Worm (Caenorhabditis elegans) whole organism, young adult: ENCODE data around the gene pef-1.

Experiments used
- B0035.1 ChIP-seq: sonication (generic microtip); optimal IDR thresholded peaks from 2 replicates; lab custom pipeline; 2016; ENCODE audit warnings: missing genetic modification characterization, mild to moderate bottlenecking, missing compliant biosample characterization, missing genotype, missing genetic modification reagents
- B0336.3 ChIP-seq: fragments of 200-800 bp; sonication (Bioruptor generic); IDR thresholded peaks from 2 replicates; pipeline ENCODE4 v1.3.6; 2022; ENCODE audit warnings: missing genetic modification characterization, missing compliant biosample characterization
- D2030.7 ChIP-seq: fragments of 200-800 bp; sonication (Bioruptor generic); IDR thresholded peaks from 2 replicates; pipeline ENCODE4 v1.3.6; 2022; ENCODE audit warnings: missing genetic modification reagents, missing genetic modification characterization, missing compliant biosample characterization
- T07F8.4 ChIP-seq: sonication (generic microtip); optimal IDR thresholded peaks from 2 replicates; lab custom pipeline; 2016; ENCODE audit warnings: mild to moderate bottlenecking, missing genetic modification characterization, moderate library complexity, missing compliant biosample characterization
- Y79H2A.3 ChIP-seq: fragments of 200-800 bp; sonication (Bioruptor generic); conservative IDR thresholded peaks from 2 replicates; pipeline ENCODE4 v1.3.6; 2022; ENCODE audit warnings: missing genetic modification reagents, missing genetic modification characterization, missing compliant biosample characterization
- athp-1 ChIP-seq: sonication (generic microtip); optimal IDR thresholded peaks from 2 replicates; lab custom pipeline; 2017; ENCODE audit warnings: mild to moderate bottlenecking, missing genetic modification characterization, missing compliant biosample characterization
- attf-3 ChIP-seq: fragments of 200-800 bp; sonication (Bioruptor generic); conservative IDR thresholded peaks from 2 replicates; pipeline ENCODE4 v1.3.6; 2022; ENCODE audit warnings: missing genetic modification reagents, missing genetic modification characterization, missing compliant biosample characterization
- attf-6 ChIP-seq: fragments of 200-800 bp; sonication (Bioruptor generic); IDR thresholded peaks from 2 replicates; pipeline ENCODE4 v1.3.6; 2022; ENCODE audit warnings: missing genetic modification reagents, missing genetic modification characterization, missing compliant biosample characterization
- ccch-3 ChIP-seq: fragments of 200-800 bp; sonication (Bioruptor generic); optimal IDR thresholded peaks from 2 replicates; lab custom pipeline; 2018; ENCODE audit warnings: mild to moderate bottlenecking, missing genetic modification characterization, missing compliant biosample characterization
- cebp-1 ChIP-seq, 2 experiments: fragments of 200-800 bp in 1 of 2; sonication (Bioruptor generic) in 1 of 2; sonication (generic microtip) in 1 of 2; IDR thresholded peaks in 1 of 2; optimal IDR thresholded peaks in 1 of 2; 2 replicates each; pipeline versions ENCODE4 v1.3.6 to Lab custom; 2017 to 2022; ENCODE audit warnings: missing compliant biosample characterization in 2 of 2, missing genetic modification characterization in 2 of 2, mild to moderate bottlenecking in 1 of 2, missing genetic modification reagents in 1 of 2, moderate library complexity in 1 of 2
- dpl-1 ChIP-seq: fragments of 150-350 bp; optimal IDR thresholded peaks from 2 replicates; lab custom pipeline; 2014; ENCODE audit warnings: missing biosample characterization, missing genetic modification reagents, missing genetic modification characterization
- efl-1 ChIP-seq: fragments of 150-350 bp; optimal IDR thresholded peaks from 2 replicates; lab custom pipeline; 2014; ENCODE audit warnings: missing biosample characterization, missing genetic modification reagents, missing genetic modification characterization
- egrh-3 ChIP-seq: fragments of 200-800 bp; sonication (Bioruptor generic); IDR thresholded peaks from 2 replicates; pipeline ENCODE4 v1.3.6; 2022; ENCODE audit warnings: missing genetic modification reagents, missing genetic modification characterization, missing compliant biosample characterization
- him-1 ChIP-seq: sonication (generic microtip); optimal IDR thresholded peaks from 2 replicates; lab custom pipeline; 2016; ENCODE audit warnings: missing genotype, missing genetic modification reagents, missing genetic modification characterization, missing compliant biosample characterization
- hlh-12 ChIP-seq: sonication (generic microtip); optimal IDR thresholded peaks from 2 replicates; lab custom pipeline; 2016; ENCODE audit warnings: missing genetic modification characterization, missing compliant biosample characterization
- hmg-1.2 ChIP-seq: fragments of 200-800 bp; sonication (Bioruptor generic); IDR thresholded peaks from 2 replicates; pipeline ENCODE4 v1.3.6; 2022; ENCODE audit warnings: missing genetic modification reagents, missing genetic modification characterization, missing compliant biosample characterization
- hrde-1 ChIP-seq: sonication (generic microtip); optimal IDR thresholded peaks from 2 replicates; lab custom pipeline; 2016; ENCODE audit warnings: missing genetic modification characterization, mild to moderate bottlenecking, missing compliant biosample characterization, moderate library complexity, missing genotype, missing genetic modification reagents, borderline replicate concordance
- lag-1 ChIP-seq: fragments of 200-800 bp; sonication (Bioruptor generic); IDR thresholded peaks from 2 replicates; pipeline ENCODE4 v1.3.6; 2022; ENCODE audit warnings: missing genetic modification reagents, missing genetic modification characterization, missing compliant biosample characterization
- let-607 ChIP-seq, 2 experiments: fragments of 200-800 bp in 1 of 2; sonication (Bioruptor generic) in 1 of 2; sonication (generic microtip) in 1 of 2; optimal IDR thresholded peaks; 2 replicates each; lab custom pipeline; 2016 to 2018; ENCODE audit warnings: mild to moderate bottlenecking in 2 of 2, missing compliant biosample characterization in 2 of 2, missing genetic modification characterization in 2 of 2, moderate library complexity in 2 of 2, missing genotype in 1 of 2
- lin-35 ChIP-seq, 3 experiments: fragments of 150-350 bp in 2 of 3; sonication (generic microtip) in 1 of 3; optimal IDR thresholded peaks; 2 replicates each; lab custom pipeline; 2014 to 2018; ENCODE audit warnings: missing biosample characterization in 3 of 3, missing genetic modification characterization in 3 of 3, missing genetic modification reagents in 3 of 3
- lin-40 ChIP-seq: sonication (generic microtip); optimal IDR thresholded peaks from 2 replicates; lab custom pipeline; 2016; ENCODE audit warnings: missing genetic modification characterization, mild to moderate bottlenecking, missing compliant biosample characterization, missing genotype, missing genetic modification reagents
- lin-54 ChIP-seq: fragments of 200-800 bp; sonication (Bioruptor generic); optimal IDR thresholded peaks from 2 replicates; lab custom pipeline; 2018; ENCODE audit warnings: mild to moderate bottlenecking, missing genetic modification characterization, missing compliant biosample characterization
- lsy-27 ChIP-seq: sonication (generic microtip); optimal IDR thresholded peaks from 2 replicates; lab custom pipeline; 2017; ENCODE audit warnings: missing genetic modification characterization, mild to moderate bottlenecking, missing compliant biosample characterization, antibody characterized with exemption, missing genotype, borderline replicate concordance; ENCODE audit not compliant: insufficient read depth
- madf-10 ChIP-seq: sonication (generic microtip); optimal IDR thresholded peaks from 2 replicates; lab custom pipeline; 2016; ENCODE audit warnings: mild to moderate bottlenecking, missing genetic modification characterization, missing compliant biosample characterization
- madf-3 ChIP-seq: fragments of 200-800 bp; sonication (Bioruptor generic); IDR thresholded peaks from 2 replicates; pipeline ENCODE4 v1.3.6; 2022; ENCODE audit warnings: missing genetic modification reagents, missing genetic modification characterization, missing compliant biosample characterization
- madf-6 ChIP-seq: fragments of 200-800 bp; sonication (Bioruptor generic); IDR thresholded peaks from 2 replicates; pipeline ENCODE4 v1.3.6; 2022; ENCODE audit warnings: missing genetic modification reagents, missing genetic modification characterization, missing compliant biosample characterization
- mcd-1 ChIP-seq: fragments of 200-800 bp; sonication (Bioruptor generic); IDR thresholded peaks from 2 replicates; pipeline ENCODE4 v1.3.6; 2022; ENCODE audit warnings: missing genetic modification reagents, missing genetic modification characterization, missing compliant biosample characterization
- nfya-2 ChIP-seq: fragments of 200-800 bp; sonication (Bioruptor generic); IDR thresholded peaks from 2 replicates; pipeline ENCODE4 v1.3.6; 2022; ENCODE audit warnings: missing genetic modification reagents, missing genetic modification characterization, missing compliant biosample characterization
- nhr-80 ChIP-seq: sonication (generic microtip); optimal IDR thresholded peaks from 2 replicates; lab custom pipeline; 2016; ENCODE audit warnings: missing genetic modification characterization, missing compliant biosample characterization
- pbrm-1 ChIP-seq: fragments of 200-800 bp; sonication (Bioruptor generic); IDR thresholded peaks from 2 replicates; pipeline ENCODE4 v1.3.6; 2022; ENCODE audit warnings: missing genetic modification reagents, missing genetic modification characterization, missing compliant biosample characterization
- repo-1 ChIP-seq: sonication (generic microtip); optimal IDR thresholded peaks from 2 replicates; lab custom pipeline; 2017; ENCODE audit warnings: mild to moderate bottlenecking, missing genetic modification characterization, missing compliant biosample characterization
- rpc-1 ChIP-seq, 2 experiments: fragments of 150-350 bp in 1 of 2; sonication (generic microtip) in 1 of 2; optimal IDR thresholded peaks; 2 replicates each; lab custom pipeline; 2014 to 2018; ENCODE audit warnings: missing biosample characterization in 1 of 2, missing genetic modification characterization in 1 of 2, missing genetic modification reagents in 1 of 2, missing genotype in 1 of 2
- sdz-38 ChIP-seq: sonication (generic microtip); optimal IDR thresholded peaks from 2 replicates; lab custom pipeline; 2016; ENCODE audit warnings: missing genotype, missing genetic modification characterization, missing compliant biosample characterization
- sea-2 ChIP-seq: fragments of 200-800 bp; sonication (Bioruptor generic); IDR thresholded peaks from 2 replicates; pipeline ENCODE4 v1.3.6; 2022; ENCODE audit warnings: missing genetic modification characterization, missing compliant biosample characterization
- snpc-1.3 ChIP-seq: sonication (generic microtip); optimal IDR thresholded peaks from 2 replicates; lab custom pipeline; 2017; ENCODE audit warnings: missing genetic modification characterization, mild to moderate bottlenecking, missing compliant biosample characterization, antibody characterized with exemption, moderate library complexity, missing genotype, missing genetic modification reagents; ENCODE audit not compliant: insufficient read depth
- ztf-26 ChIP-seq: sonication (generic microtip); optimal IDR thresholded peaks from 2 replicates; lab custom pipeline; 2017; ENCODE audit warnings: missing genetic modification characterization, missing compliant biosample characterization
- ztf-6 ChIP-seq: fragments of 200-800 bp; sonication (Bioruptor generic); IDR thresholded peaks from 2 replicates; pipeline ENCODE4 v1.3.6; 2022; ENCODE audit warnings: missing genetic modification reagents, missing genetic modification characterization, missing compliant biosample characterization

Gene pef-1

ce11 chrIII:909540-909939, 16.6 kb downstream of the pef-1 start, which contains the start of gene crls-1 (continued):
- TF ChIP-seq T07F8.4 (tag; lab: Kevin White, UChicago), result no peak
- no peak for TF ChIP-seq lin-54 (GFP tag; lab: Kevin White, UChicago)
- TF ChIP-seq mcd-1 (GFP tag; lab: Robert Waterston, UW), result peak; percentile 29
- 0 out of 2 replicates have a peak, but pooled peaks have one; percentile 28 for TF ChIP-seq madf-3 (GFP tag; lab: Robert Waterston, UW)

DNA sequence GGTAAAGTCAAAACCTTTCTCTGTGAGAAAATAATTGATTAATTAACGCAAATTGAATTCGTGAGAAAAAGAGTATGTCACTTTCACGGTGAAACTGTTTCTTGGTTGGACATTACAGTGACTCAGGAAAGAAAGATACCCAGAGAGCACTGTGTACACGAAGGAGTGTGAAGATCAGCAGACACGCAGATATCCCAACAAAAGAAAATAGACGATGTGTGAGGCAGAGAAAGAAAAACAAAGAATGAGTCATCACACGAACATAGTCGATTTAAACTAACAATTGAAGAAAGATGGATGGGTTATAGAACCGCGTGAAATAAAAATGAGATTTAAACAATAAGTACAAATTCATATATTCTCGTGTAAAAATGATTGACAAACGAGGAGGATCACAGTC, 18.1 kb downstream of the pef-1 start:
- TF ChIP-seq pbrm-1 (GFP tag; lab: Robert Waterston, UW), result no peak
- TF ChIP-seq let-607 (tag; optimal IDR thresholded peaks at IDR 0.05; lab: Kevin White, UChicago), result no peak
- TF ChIP-seq hrde-1, result no peak
- TF ChIP-seq sdz-38 (tag; lab: Kevin White, UChicago), result no peak
- no peak for TF ChIP-seq cebp-1 (GFP tag; IDR thresholded peaks at IDR 0.05; lab: Robert Waterston, UW)
- peak; percentile 2 for TF ChIP-seq cebp-1 (tag; optimal IDR thresholded peaks at IDR 0.05; lab: Kevin White, UChicago)
- TF ChIP-seq hmg-1.2, result peak; percentile 16; the same call in 1 of the 2 replicates
- TF ChIP-seq attf-6, result no peak
- no peak for TF ChIP-seq snpc-1.3 (tag; lab: Kevin White, UChicago)

DNA sequence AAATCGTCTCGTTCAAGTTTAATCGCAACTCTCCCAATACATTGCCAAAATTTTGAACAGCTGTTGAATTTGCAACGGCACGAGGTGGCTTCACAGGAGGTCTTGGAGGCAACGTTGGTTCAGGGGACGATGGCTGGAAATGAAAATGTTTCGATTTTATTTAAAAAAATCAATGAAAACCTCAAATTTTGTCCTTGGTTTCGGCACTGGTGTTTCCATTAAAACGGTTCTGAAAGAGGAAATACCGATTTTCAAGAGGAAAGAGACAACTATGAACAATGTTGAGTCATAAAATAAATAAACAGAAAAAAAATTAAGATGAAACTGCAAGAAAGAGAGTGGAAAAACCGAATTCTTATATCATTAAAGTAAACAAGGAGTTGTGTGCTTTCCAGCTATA, 18.8 kb downstream of the pef-1 start, which contains the start of gene F23H11.4:
TSS of gene F23H11.4 (minus strand) at position 229 of the 400 bp plus-strand sequence.
- TF ChIP-seq sea-2 (no peak), attf-6 (no peak), lsy-27 (tag; lab: Kevin White, UChicago) (no peak), madf-10 (no peak), ztf-6 (GFP tag; lab: Robert Waterston, UW) (no peak), let-607 (tag; optimal IDR thresholded peaks at IDR 0.05; lab: Kevin White, UChicago) (no peak), hlh-12 (tag; lab: Kevin White, UChicago) (no peak), repo-1 (no peak), ccch-3 (GFP tag; lab: Kevin White, UChicago) (no peak), egrh-3 (GFP tag; lab: Robert Waterston, UW) (no peak)

ce11 chrIII:901600-902250, 24.4 kb downstream of the pef-1 start:
- TF ChIP-seq lin-54 (GFP tag; lab: Kevin White, UChicago), result peak; percentile 41
- TF ChIP-seq Y79H2A.3 (GFP tag; lab: Robert Waterston, UW), result no peak
- no peak for TF ChIP-seq B0035.1 (tag; lab: Kevin White, UChicago)
- peak in 1 of 3 experiments; percentile 39 for TF ChIP-seq lin-35 (GFP tag; optimal IDR thresholded peaks at IDR 0.05; lab: Kevin White, UChicago)
- TF ChIP-seq madf-6 (GFP tag; lab: Robert Waterston, UW), result peak; percentile 35; the same call in 1 of the 2 replicates
- no peak for TF ChIP-seq lag-1
- peak; percentile 11; the same call in 1 of the 2 replicates for TF ChIP-seq D2030.7
- no peak for TF ChIP-seq rpc-1 (optimal IDR thresholded peaks at IDR 0.05; lab: Kevin White, UChicago)
- no peak for TF ChIP-seq rpc-1 (tag; optimal IDR thresholded peaks at IDR 0.05; lab: Kevin White, UChicago)
- TF ChIP-seq ztf-26 (tag; lab: Kevin White, UChicago), result peak; percentile 21
- peak; percentile 25 for TF ChIP-seq lin-40 (tag; lab: Kevin White, UChicago)
- TF ChIP-seq nfya-2 (GFP tag; lab: Robert Waterston, UW), result no peak
- TF ChIP-seq him-1 (tag; lab: Kevin White, UChicago), result peak; percentile 25
- 0 out of 2 replicates have a peak, but pooled peaks have one; percentile 8 for TF ChIP-seq attf-3 (GFP tag; lab: Robert Waterston, UW)
- peak; percentile 47 for TF ChIP-seq dpl-1 (GFP tag; lab: Kevin White, UChicago)
- TF ChIP-seq hmg-1.2, result 0 out of 2 replicates have a peak, but pooled peaks have one; percentile 8
- TF ChIP-seq mcd-1 (GFP tag; lab: Robert Waterston, UW), result peak; percentile 85
- TF ChIP-seq B0336.3, result no peak
- no peak for TF ChIP-seq egrh-3 (GFP tag; lab: Robert Waterston, UW)
- peak; percentile 19 for TF ChIP-seq athp-1 (tag; lab: Kevin White, UChicago)
- no peak for TF ChIP-seq ccch-3 (GFP tag; lab: Kevin White, UChicago)
- peak; percentile 57 for TF ChIP-seq efl-1 (GFP tag; lab: Kevin White, UChicago)
- TF ChIP-seq nhr-80 (tag; lab: Kevin White, UChicago), result peak; percentile 54
- TF ChIP-seq, all 124 proteins: peak for 14
